Fruit fly (Drosophila melanogaster) Kc167 (cell line): ENCODE measurements around the gene Odj.

Experiments
- Myc ChIP-seq: fragments of >200 bp; optimal IDR thresholded peaks from 2 replicates; lab custom pipeline; 2017; ENCODE audit warnings: missing external identifiers
- Sin3A ChIP-seq: fragments of >200 bp; optimal IDR thresholded peaks from 2 replicates; lab custom pipeline; 2018; ENCODE audit warnings: missing external identifiers
- h ChIP-seq: fragments of >200 bp; optimal IDR thresholded peaks from 3 replicates; lab custom pipeline; 2018; ENCODE audit warnings: missing external identifiers
- insv ChIP-seq: fragments of >200 bp; optimal IDR thresholded peaks from 3 replicates; lab custom pipeline; 2018; ENCODE audit warnings: missing external identifiers
- psq ChIP-seq: fragments of >200 bp; optimal IDR thresholded peaks from 2 replicates; lab custom pipeline; 2017; ENCODE audit warnings: missing external identifiers
- ttk ChIP-seq: sonication (Bioruptor generic); optimal IDR thresholded peaks from 2 replicates; lab custom pipeline; 2017; ENCODE audit warnings: missing external identifiers

The Odj gene

DNA sequence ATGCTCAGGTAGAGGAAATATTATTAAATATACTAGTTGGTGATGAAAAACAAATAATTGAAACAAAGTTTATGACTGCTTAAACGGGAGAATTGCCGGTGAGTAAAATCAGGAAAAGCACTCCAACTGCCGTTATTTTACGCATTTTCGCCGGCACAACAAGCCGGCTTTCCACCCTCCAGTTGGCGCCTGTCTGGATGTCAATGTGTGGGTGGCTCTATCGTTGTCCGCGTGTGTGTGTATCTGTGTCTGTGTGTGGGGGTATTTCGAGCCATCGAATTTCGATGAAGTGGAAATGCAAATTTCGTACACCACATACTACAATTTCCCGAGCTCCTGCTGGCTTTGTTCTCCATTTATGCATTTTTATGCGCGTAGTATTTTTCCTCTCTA, 2.7 kb upstream of the Odj start:
- no peak for TF ChIP-seq ttk (lab: Kevin White, UChicago)
- no peak for TF ChIP-seq insv (lab: Kevin White, UChicago)
- TF ChIP-seq Sin3A (lab: Kevin White, UChicago) = no peak
- no peak for TF ChIP-seq Myc
- no peak for TF ChIP-seq psq (lab: Kevin White, UChicago)
- TF ChIP-seq h (lab: Kevin White, UChicago) = no peak

DNA sequence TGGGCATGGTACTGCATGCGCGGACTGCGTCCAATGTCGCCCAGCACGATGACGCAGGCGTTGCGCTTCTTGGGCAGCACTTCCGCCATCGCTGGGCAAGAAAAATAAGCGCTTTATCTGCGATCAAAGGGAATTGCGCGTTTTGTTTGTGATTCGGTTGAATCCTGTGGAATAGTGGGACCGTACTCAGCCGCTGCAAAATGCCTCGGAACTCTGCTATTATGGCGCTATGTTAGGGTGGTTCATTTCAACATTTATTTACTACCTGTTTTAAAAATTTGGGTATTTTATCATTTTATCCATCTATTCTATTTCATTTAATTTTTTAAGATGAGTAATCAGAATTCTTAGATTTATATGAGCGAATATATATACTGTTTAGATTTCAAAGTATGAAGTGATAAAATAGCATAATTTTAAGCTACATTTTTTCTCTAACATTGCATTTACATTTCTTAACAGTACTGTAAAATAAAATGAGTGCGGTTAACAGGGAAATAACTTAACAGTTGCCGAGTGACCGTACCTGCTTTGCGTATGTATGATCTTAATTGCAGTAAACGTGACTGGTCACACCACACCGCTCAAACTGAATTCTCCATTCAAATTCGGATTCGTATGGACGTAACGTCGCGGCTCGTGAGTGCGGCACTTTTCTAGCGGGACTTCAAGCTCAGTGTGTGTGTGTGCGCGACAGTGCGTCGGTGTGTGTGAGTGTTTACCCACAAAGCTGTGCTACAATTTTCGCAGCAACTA, 2.1 kb upstream of the Odj start, which contains the start of the genes Alg1 and tinc:
Gene Alg1, minus strand, starts transcription at position 184 of the 756 bp plus-strand sequence.
Gene tinc, plus strand, starts transcription at position 591 of the 756 bp plus-strand sequence.
- no peak for TF ChIP-seq Sin3A (lab: Kevin White, UChicago)
- no peak for TF ChIP-seq h (lab: Kevin White, UChicago)
- TF ChIP-seq Myc = no peak
- TF ChIP-seq ttk (lab: Kevin White, UChicago) = no peak
- TF ChIP-seq psq (lab: Kevin White, UChicago) = no peak
- no peak for TF ChIP-seq insv (lab: Kevin White, UChicago)

DNA sequence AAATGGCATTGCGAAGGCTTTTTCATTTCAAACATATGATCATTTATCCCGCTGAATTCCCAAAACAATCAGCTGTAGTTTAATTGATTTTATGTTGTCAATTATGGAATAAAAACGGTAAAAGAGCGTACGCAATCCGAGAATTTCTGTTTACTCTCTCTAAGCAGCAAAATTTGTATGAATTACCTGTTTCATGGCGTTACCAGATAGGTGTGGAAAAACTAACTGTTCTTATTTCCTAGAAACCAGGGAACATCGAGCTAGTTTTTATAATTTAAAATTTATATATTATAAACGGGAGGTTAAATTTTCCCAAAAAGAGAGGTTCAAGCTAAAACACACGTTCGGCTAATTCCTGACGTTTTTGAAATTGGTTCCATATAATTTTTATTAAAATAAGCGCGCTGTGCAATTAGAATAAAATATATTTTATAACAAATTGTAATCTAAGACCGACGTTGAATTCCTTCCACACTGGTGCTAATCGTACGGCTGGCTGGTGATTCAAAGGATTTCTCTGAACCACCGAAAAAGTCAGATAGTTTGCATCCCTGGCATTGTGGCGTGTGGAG, 1.9 kb downstream of the Odj start, which contains the start of gene CG17801:
Gene CG17801, minus strand, starts transcription at position 51 of the 572 bp plus-strand sequence.
- TF ChIP-seq Sin3A (lab: Kevin White, UChicago) (no peak), insv (lab: Kevin White, UChicago) (no peak), Myc (no peak), h (lab: Kevin White, UChicago) (no peak), ttk (lab: Kevin White, UChicago) (no peak), psq (lab: Kevin White, UChicago) (no peak)

DNA sequence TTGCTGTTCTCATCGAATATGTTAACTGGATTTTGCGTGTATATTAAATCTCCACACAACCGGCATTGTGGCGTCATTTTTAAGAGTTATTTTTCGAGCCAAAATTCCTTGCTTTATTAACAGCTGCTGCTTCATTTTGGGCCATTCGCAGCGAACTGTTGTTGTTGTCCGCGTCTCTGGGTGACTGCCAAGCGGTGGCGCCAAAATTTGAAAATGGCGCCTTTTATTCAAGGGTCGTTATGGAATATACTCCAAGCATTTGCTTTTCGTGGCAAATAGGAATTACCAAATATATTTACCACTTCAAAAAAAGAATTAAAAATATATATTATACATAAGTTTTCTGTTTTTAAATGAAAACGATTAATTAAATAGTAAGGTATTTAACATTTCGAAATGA, 3.9 kb downstream of the Odj start, which contains the start of gene Nnk:
Gene Nnk, minus strand, starts transcription at position 158 of the 400 bp plus-strand sequence.
- no peak for TF ChIP-seq h (lab: Kevin White, UChicago)
- no peak for TF ChIP-seq ttk (lab: Kevin White, UChicago)
- TF ChIP-seq Sin3A (lab: Kevin White, UChicago) = no peak
- TF ChIP-seq insv (lab: Kevin White, UChicago) = no peak
- no peak for TF ChIP-seq Myc
- TF ChIP-seq psq (lab: Kevin White, UChicago) = no peak

DNA sequence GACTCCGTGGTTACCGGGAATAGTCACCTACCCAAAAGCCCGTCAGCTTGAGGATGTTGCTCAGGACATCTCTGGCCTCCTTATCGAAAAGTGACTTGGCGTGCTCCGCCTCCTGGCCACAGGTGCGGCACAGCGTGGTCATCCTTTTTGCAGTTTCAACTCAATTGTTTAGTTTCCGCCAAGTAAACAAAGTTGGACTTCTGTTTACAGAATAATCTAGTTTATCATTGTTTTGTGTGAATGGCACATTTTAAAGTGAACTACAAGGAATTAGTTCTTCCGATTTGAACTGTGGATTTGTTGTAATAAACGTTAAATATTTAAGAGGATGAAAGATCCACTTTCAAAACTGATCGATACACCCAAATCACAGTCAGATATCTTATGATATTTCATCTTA, 6.0 kb downstream of the Odj start, which contains the start of gene CG17806:
Gene CG17806, minus strand, starts transcription at position 236 of the 400 bp plus-strand sequence.
- TF ChIP-seq psq (lab: Kevin White, UChicago) = no peak
- TF ChIP-seq h (lab: Kevin White, UChicago) = no peak
- no peak for TF ChIP-seq Myc
- TF ChIP-seq Sin3A (lab: Kevin White, UChicago) = no peak
- no peak for TF ChIP-seq ttk (lab: Kevin White, UChicago)
- TF ChIP-seq insv (lab: Kevin White, UChicago) = no peak

DNA sequence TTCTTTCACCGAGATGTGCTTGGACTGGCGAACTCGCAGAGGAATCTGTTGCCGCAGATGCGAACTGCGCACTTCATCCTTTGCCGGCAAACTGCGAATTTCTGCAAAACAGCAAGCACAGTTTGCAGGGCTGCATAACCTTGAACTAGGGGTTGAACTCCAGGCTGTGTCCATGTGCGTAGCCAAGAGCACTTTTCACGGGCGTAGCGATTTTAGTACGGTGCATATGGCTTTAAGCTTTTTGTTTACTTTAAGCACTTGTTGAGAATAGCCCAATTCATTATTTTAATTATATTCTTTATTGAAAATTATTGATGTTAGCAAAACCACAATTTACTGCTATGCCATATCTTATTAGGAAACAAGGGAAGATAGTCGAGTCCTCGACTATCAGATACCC, 7.8 kb downstream of the Odj start, which contains the start of gene CG17803:
Gene CG17803, minus strand, starts transcription at position 249 of the 400 bp plus-strand sequence.
- TF ChIP-seq psq (lab: Kevin White, UChicago) = no peak
- no peak for TF ChIP-seq h (lab: Kevin White, UChicago)
- TF ChIP-seq Sin3A (lab: Kevin White, UChicago) = no peak
- TF ChIP-seq insv (lab: Kevin White, UChicago) = no peak
- TF ChIP-seq ttk (lab: Kevin White, UChicago) = no peak
- TF ChIP-seq Myc = no peak

DNA sequence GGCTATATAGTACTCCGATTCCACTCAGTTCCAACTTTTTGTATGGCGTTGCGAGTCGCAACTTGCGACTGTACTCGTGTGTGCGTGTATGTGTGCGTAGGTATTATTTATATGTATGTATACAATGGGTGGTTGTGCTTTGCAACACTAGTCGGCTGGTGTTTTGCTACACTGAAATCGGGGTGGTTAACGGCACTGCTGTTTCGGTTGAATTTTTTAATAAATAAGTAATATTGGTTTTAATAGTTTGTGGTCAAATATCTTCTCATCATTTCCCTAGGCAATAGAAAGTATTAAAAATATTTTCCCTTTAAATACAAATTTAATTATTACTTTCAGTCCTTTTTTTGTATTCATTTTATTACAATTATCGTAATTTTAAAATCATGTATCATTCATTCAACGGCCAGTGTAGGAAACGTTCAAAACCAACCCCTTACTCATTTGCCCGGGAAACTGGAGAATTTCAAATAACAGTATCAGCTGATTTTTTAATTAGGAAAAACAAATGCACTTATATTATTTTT, 10.7 kb downstream of the Odj start, which contains the start of gene CG7379:
Gene CG7379, minus strand, starts transcription at position 94 of the 527 bp plus-strand sequence.
- TF ChIP-seq Myc (no peak), h (lab: Kevin White, UChicago) (no peak), insv (lab: Kevin White, UChicago) (no peak), ttk (lab: Kevin White, UChicago) (no peak)

DNA sequence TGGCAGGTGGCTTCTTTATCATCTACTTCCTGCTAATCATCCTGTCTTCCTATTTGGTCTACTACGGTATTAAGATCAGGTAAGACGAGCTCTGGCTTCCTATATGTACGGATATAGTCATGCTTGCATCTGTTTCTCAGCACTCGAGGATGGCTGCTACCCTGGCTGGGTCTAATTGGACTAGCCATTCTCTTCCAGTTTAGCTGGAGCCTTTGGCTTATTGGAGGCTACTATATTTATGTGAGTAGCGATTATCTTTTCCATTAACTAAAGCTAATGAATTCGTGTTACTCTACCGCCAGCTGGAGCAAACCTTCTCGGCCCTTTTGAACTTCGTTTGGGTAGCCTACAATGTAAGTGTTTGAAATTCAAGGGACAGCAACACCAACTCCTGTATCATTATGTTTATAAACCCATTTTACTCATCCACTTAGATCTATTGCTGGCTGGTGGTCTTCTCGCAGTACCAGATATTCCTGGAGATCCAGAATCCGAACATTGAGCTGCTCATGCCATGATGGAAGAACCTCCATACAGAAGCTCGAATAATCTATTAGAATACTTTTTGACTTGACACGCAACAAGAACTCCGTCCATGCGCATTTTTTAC, 13.4 kb downstream of the Odj start:
- TF ChIP-seq psq (lab: Kevin White, UChicago) = no peak
- TF ChIP-seq ttk (lab: Kevin White, UChicago) = no peak
- no peak for TF ChIP-seq h (lab: Kevin White, UChicago)
- TF ChIP-seq insv (lab: Kevin White, UChicago) = no peak

DNA sequence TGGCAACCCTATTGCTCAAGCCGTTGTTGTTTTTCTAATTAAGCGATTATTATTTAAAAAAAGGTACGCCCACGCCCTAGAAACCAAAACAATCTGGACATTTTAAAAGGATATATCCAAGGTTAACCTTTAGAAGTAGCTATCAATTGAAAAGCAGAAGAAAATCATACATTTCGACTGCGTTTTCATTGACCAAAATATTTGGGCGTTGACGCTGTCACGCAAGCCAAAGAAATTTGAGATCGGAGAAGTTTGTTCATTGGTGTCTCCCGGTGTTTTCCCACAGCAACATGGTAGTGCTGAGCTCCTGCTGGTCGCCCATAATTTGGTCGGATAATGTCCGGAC, 14.0 kb downstream of the Odj start, which contains the start of gene pasi1:
Gene pasi1, plus strand, starts transcription at position 1 of the 346 bp plus-strand sequence.
- no peak for TF ChIP-seq insv (lab: Kevin White, UChicago)

DNA sequence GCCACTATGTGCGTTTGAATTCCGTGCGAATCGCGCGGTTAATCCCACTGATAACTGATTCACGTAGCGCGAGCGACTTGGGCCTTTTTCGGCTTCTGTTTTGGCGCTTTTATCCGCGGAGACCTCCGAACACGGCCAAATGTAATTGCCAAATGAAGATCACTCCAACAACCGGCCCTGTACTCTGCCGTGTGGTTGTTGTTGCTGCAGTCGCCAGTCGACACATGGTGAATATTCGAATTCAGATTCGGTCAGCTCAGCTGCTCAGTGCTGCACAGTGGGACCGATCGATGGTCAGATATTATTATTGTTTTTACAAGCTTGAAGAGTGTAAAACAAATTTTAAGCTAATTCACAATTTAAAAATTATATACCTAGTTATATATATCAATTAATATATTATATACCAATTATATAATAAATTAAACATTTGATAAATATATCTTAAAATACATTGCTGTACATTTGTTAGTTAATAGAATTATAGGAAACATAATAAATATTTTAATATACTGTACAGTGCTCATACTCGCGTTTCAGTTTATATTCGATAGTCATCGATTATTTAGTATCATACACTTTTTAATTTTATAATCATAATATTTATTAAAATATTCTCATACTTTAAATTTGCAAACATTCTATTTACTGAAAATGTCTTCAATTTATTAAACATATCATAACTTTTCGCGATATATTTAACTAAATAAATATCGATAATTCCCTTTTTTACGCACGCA, 14.5 kb downstream of the Odj start, which contains the start of gene CG43102:
Gene CG43102, minus strand, starts transcription at position 156 of the 740 bp plus-strand sequence.
- no peak for TF ChIP-seq Sin3A (lab: Kevin White, UChicago)
- TF ChIP-seq h (lab: Kevin White, UChicago) = no peak
- no peak for TF ChIP-seq insv (lab: Kevin White, UChicago)
- TF ChIP-seq Myc = no peak
- no peak for TF ChIP-seq ttk (lab: Kevin White, UChicago)

DNA sequence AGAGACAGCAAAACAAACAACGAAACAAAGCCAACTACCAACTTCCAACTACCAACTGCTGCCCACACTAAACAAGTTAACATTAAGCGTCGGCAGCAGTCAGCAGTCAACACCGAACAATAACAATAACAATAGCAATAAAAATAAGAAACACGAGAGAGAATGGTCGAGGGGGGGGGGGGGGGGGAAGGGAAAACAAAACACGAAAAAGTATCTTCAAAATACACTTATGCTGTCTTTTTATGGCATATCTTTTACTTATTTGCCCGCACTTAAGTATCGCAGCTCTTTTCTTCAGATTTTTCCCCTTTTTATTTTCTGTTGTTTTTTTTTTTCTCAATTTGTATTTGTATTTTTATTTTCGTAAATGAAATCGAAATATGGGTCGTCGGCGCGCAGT, 15.7 kb downstream of the Odj start:
- TF ChIP-seq Sin3A (lab: Kevin White, UChicago) (no peak), insv (lab: Kevin White, UChicago) (no peak), Myc (no peak), ttk (lab: Kevin White, UChicago) (no peak), h (lab: Kevin White, UChicago) (no peak), psq (lab: Kevin White, UChicago) (no peak)
